Worm (Caenorhabditis elegans) whole organism, mixed stage, embryonic: ENCODE data around the gene clc-17.
A peak's percentile ranks its signal among the peaks of the same experiment; 100 is the strongest.

Experiments used
- lin-13 ChIP-seq: fragments of 150-350 bp; optimal IDR thresholded peaks from 2 replicates; lab custom pipeline; 2014; ENCODE audit warnings: missing biosample characterization, missing genetic modification characterization
- nhr-76 ChIP-seq: sonication (generic microtip); optimal IDR thresholded peaks from 2 replicates; lab custom pipeline; 2017; ENCODE audit warnings: missing biosample characterization, missing genetic modification characterization
- unc-62 ChIP-seq: fragments of 150-350 bp; optimal IDR thresholded peaks from 2 replicates; lab custom pipeline; 2014; ENCODE audit warnings: missing biosample characterization, missing genetic modification reagents, missing genetic modification characterization
- ztf-11 ChIP-seq: fragments of 150-350 bp; optimal IDR thresholded peaks from 2 replicates; lab custom pipeline; 2014; ENCODE audit warnings: missing biosample characterization, missing genetic modification characterization

- TF ChIP-seq unc-62 (GFP tag; lab: Kevin White, UChicago), result peak; percentile 97
- peak; percentile 98 for TF ChIP-seq ztf-11 (tag; lab: Kevin White, UChicago)
- TF ChIP-seq lin-13 (tag; lab: Kevin White, UChicago), result peak; percentile 94
- TF ChIP-seq nhr-76 (tag; lab: Kevin White, UChicago), result peak; percentile 53
These were observed 13.1 kb upstream of the clc-17 start for ce11 chrX:11093985-11094593.
